Worm (Caenorhabditis elegans) whole organism, mixed stage, embryonic: ENCODE measurements around the gene dhcr-24.

Experiments used
- blmp-1 ChIP-seq: fragments of 150-350 bp; optimal IDR thresholded peaks from 2 replicates; lab custom pipeline; 2014; ENCODE audit warnings: missing biosample characterization, missing genetic modification characterization
- cnd-1 ChIP-seq: fragments of 200-800 bp; sonication (Bioruptor generic); optimal IDR thresholded peaks from 2 replicates; lab custom pipeline; 2018; ENCODE audit warnings: mild to moderate bottlenecking, missing genetic modification characterization, missing compliant biosample characterization
- mep-1 ChIP-seq: fragments of 150-350 bp; optimal IDR thresholded peaks from 2 replicates; lab custom pipeline; 2017; ENCODE audit warnings: missing biosample characterization, missing genetic modification reagents, missing genetic modification characterization, inconsistent platforms
- nhr-76 ChIP-seq: sonication (generic microtip); optimal IDR thresholded peaks from 2 replicates; lab custom pipeline; 2017; ENCODE audit warnings: missing biosample characterization, missing genetic modification characterization
- unc-39 ChIP-seq: fragments of 150-350 bp; optimal IDR thresholded peaks from 2 replicates; lab custom pipeline; 2014; ENCODE audit warnings: missing biosample characterization, missing genetic modification characterization
- zip-8 ChIP-seq: fragments of 150-350 bp; optimal IDR thresholded peaks from 2 replicates; lab custom pipeline; 2014; ENCODE audit warnings: missing biosample characterization, missing genetic modification characterization

DNA sequence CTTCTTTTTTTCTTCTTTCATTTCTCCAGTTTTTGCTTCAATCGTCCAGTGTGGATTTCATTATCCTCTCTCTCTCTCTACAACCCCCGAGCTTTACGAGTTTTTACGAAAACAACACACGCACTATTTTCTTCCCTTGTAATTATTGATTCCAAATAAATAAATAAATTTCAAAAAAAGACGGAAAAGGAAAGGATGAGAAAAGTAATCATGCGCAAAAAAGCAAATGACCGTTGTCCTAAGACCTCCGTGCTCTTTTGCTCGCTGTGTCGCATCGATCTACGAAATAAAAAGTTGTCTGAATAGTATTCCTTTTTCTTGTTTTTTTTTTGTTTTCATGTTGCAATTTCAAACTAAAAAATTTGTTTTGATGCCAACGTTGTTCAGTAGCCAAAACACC lies 13.3 kb downstream of the dhcr-24 start:
- TF ChIP-seq zip-8 (tag; lab: Kevin White, UChicago) (no peak), cnd-1 (tag; lab: Kevin White, UChicago) (no peak), mep-1 (tag; lab: Kevin White, UChicago) (no peak), unc-39 (no peak), blmp-1 (tag; lab: Kevin White, UChicago) (no peak), nhr-76 (tag; lab: Kevin White, UChicago) (no peak)
